Worm (Caenorhabditis elegans) whole organism, mixed stage, embryonic: ENCODE measurements around the gene C35D10.3.

Source experiments
- bed-3 ChIP-seq: fragments of 200-800 bp; sonication (Bioruptor generic); optimal IDR thresholded peaks from 3 replicates; lab custom pipeline; 2018; ENCODE audit warnings: mild to moderate bottlenecking, missing genetic modification characterization, moderate library complexity, missing compliant biosample characterization
- cnd-1 ChIP-seq: fragments of 200-800 bp; sonication (Bioruptor generic); optimal IDR thresholded peaks from 2 replicates; lab custom pipeline; 2018; ENCODE audit warnings: mild to moderate bottlenecking, missing genetic modification characterization, missing compliant biosample characterization
- elt-3 ChIP-seq: fragments of 150-350 bp; optimal IDR thresholded peaks from 2 replicates; lab custom pipeline; 2014; ENCODE audit warnings: missing biosample characterization, missing genetic modification characterization
- lin-13 ChIP-seq: fragments of 150-350 bp; optimal IDR thresholded peaks from 2 replicates; lab custom pipeline; 2014; ENCODE audit warnings: missing biosample characterization, missing genetic modification characterization
- nhr-12 ChIP-seq: fragments of 150-350 bp; optimal IDR thresholded peaks from 2 replicates; lab custom pipeline; 2014; ENCODE audit warnings: missing biosample characterization, missing genetic modification characterization
- nhr-2 ChIP-seq: fragments of 150-350 bp; optimal IDR thresholded peaks from 2 replicates; lab custom pipeline; 2014; ENCODE audit warnings: missing biosample characterization, missing genetic modification characterization
- nhr-237 ChIP-seq: fragments of 150-350 bp; optimal IDR thresholded peaks from 2 replicates; lab custom pipeline; 2014; ENCODE audit warnings: missing biosample characterization, missing genetic modification characterization
- snpc-4 ChIP-seq: fragments of 150-350 bp; optimal IDR thresholded peaks from 2 replicates; lab custom pipeline; 2014; ENCODE audit warnings: missing biosample characterization, missing genetic modification characterization
- unc-62 ChIP-seq: fragments of 150-350 bp; optimal IDR thresholded peaks from 2 replicates; lab custom pipeline; 2014; ENCODE audit warnings: missing biosample characterization, missing genetic modification reagents, missing genetic modification characterization

ce11 chrIII:4912317-4912716 lies 43.6 kb downstream of the C35D10.3 start, which contains the start of the genes F26F4.9 and cee-1:
- no peak for TF ChIP-seq unc-62 (GFP tag; lab: Kevin White, UChicago)
- TF ChIP-seq snpc-4 (tag; lab: Kevin White, UChicago): no peak
- TF ChIP-seq cnd-1 (tag; lab: Kevin White, UChicago): no peak
- TF ChIP-seq nhr-237 (tag; lab: Kevin White, UChicago): no peak
- TF ChIP-seq nhr-12: no peak
- no peak for TF ChIP-seq lin-13 (tag; lab: Kevin White, UChicago)
- no peak for TF ChIP-seq bed-3 (GFP tag; lab: Kevin White, UChicago)
- no peak for TF ChIP-seq elt-3
- TF ChIP-seq nhr-2 (tag; lab: Kevin White, UChicago): no peak
